Fruit fly (Drosophila melanogaster) whole organism, pupa: Measurements from ENCODE around the gene Cfp1.

Experiments
- CG10348 ChIP-seq: fragments of 200-800 bp; sonication (Bioruptor generic); IDR thresholded peaks from 2 replicates; pipeline ENCODE4 v1.3.6; 2022; ENCODE audit warnings: missing biosample characterization, missing genetic modification characterization
- CG12605 ChIP-seq: fragments of 200-800 bp; sonication (Bioruptor generic); IDR thresholded peaks from 2 replicates; pipeline ENCODE4 v1.3.6; 2022; ENCODE audit warnings: missing biosample characterization, missing genetic modification characterization
- CG14655 ChIP-seq: fragments of 200-800 bp; sonication (Bioruptor generic); optimal IDR thresholded peaks from 3 replicates; lab custom pipeline; 2017; ENCODE audit warnings: mild to moderate bottlenecking, missing biosample characterization, missing genetic modification reagents, missing genetic modification characterization
- CG32121 ChIP-seq: fragments of 200-800 bp; sonication (Bioruptor generic); IDR thresholded peaks from 2 replicates; pipeline ENCODE4 v1.3.6; 2022; ENCODE audit warnings: missing biosample characterization, missing genetic modification characterization
- CG8159 ChIP-seq: fragments of 200-800 bp; sonication (Bioruptor generic); optimal IDR thresholded peaks from 3 replicates; lab custom pipeline; 2018; ENCODE audit warnings: missing biosample characterization, mild to moderate bottlenecking, missing genetic modification characterization, moderate library complexity
- D1 ChIP-seq: fragments of 200-800 bp; sonication (Bioruptor generic); optimal IDR thresholded peaks from 2 replicates; lab custom pipeline; 2018; ENCODE audit warnings: missing biosample characterization, mild to moderate bottlenecking, missing genetic modification characterization, moderate library complexity
- EcR ChIP-seq: fragments of 200-800 bp; sonication (Bioruptor generic); optimal IDR thresholded peaks from 3 replicates; lab custom pipeline; 2019; ENCODE audit warnings: missing biosample characterization, missing genetic modification characterization, mild to moderate bottlenecking, moderate library complexity, missing genetic modification reagents
- Pif1A ChIP-seq: fragments of 200-800 bp; sonication (Bioruptor generic); optimal IDR thresholded peaks from 3 replicates; lab custom pipeline; 2016; ENCODE audit warnings: missing biosample characterization, missing genetic modification characterization
- Pif1B ChIP-seq: fragments of 200-800 bp; sonication (Bioruptor generic); optimal IDR thresholded peaks from 3 replicates; lab custom pipeline; 2016; ENCODE audit warnings: missing biosample characterization, missing genetic modification characterization
- fd96Ca ChIP-seq: fragments of 200-800 bp; sonication (Bioruptor generic); IDR thresholded peaks from 3 replicates; pipeline ENCODE4 v1.3.6; 2022; ENCODE audit warnings: missing biosample characterization, missing genetic modification characterization
- gl ChIP-seq: fragments of 200-800 bp; sonication (Bioruptor generic); optimal IDR thresholded peaks from 2 replicates; lab custom pipeline; 2018; ENCODE audit warnings: missing biosample characterization, mild to moderate bottlenecking, missing genetic modification characterization

DNA sequence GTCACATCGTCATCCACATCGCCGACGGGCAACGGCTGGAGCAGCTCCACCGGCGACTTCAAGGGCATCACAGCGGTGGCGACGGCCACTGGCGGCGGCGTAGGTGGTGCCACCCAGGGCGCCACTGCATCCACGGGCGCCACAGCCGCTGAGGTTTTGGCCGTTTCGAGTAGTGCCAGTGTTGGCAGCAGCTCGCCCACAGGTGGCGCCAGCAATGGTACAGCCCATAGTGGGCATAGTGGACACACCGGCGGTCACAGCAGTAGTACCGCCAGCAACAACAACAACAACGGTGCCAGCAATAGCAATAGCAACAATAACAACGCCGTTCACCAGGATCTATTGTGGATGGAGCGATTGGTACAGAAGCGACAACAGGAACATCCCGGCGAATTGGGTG, 13.6 kb upstream of the Cfp1 start:
- TF ChIP-seq CG8159 (tag; lab: Kevin White, UChicago) (no peak), CG12605 (no peak), gl (no peak), EcR (GFP tag; lab: Kevin White, UChicago) (no peak), fd96Ca (GFP tag; lab: Robert Waterston, UW) (no peak), Pif1A (GFP tag; lab: Kevin White, UChicago) (no peak), CG10348 (GFP tag; lab: Robert Waterston, UW) (no peak), CG32121 (no peak), CG14655 (GFP tag; lab: Kevin White, UChicago) (no peak), D1 (tag; lab: Kevin White, UChicago) (no peak), Pif1B (GFP tag; lab: Kevin White, UChicago) (no peak)
